Fruit fly (Drosophila melanogaster) whole organism, embryonic: ENCODE data around the gene Schip1.

Experiments
- Awh ChIP-seq: fragments of 200-800 bp; sonication (Bioruptor generic); IDR thresholded peaks from 2 replicates; pipeline ENCODE4, ENCODE4 v1.3.6; 2022; ENCODE audit warnings: missing biosample characterization, missing genetic modification characterization
- BEAF-32 ChIP-seq: fragments of 200-800 bp; sonication (Bioruptor generic); optimal IDR thresholded peaks from 3 replicates; lab custom pipeline; 2017; ENCODE audit warnings: missing biosample characterization, missing genetic modification characterization, mild to moderate bottlenecking, moderate library complexity, missing genetic modification reagents
- CG10321 ChIP-seq: fragments of 200-800 bp; sonication (Bioruptor generic); IDR thresholded peaks from 2 replicates; pipeline ENCODE4 v1.3.6; 2022; ENCODE audit warnings: missing biosample characterization, missing genetic modification characterization
- CG11398 ChIP-seq: fragments of 200-800 bp; sonication (Bioruptor generic); optimal IDR thresholded peaks from 2 replicates; lab custom pipeline; 2016; ENCODE audit warnings: missing biosample characterization, missing genetic modification characterization
- CG13624 ChIP-seq: fragments of 200-800 bp; sonication (Bioruptor generic); optimal IDR thresholded peaks from 2 replicates; lab custom pipeline; 2016; ENCODE audit warnings: missing biosample characterization, missing genetic modification characterization
- CG14050 ChIP-seq: fragments of 200-800 bp; sonication (Bioruptor generic); IDR thresholded peaks from 3 replicates; pipeline ENCODE4 v1.3.6; 2022; ENCODE audit warnings: missing biosample characterization, missing genetic modification characterization
- CG18764 ChIP-seq: fragments of 200-800 bp; sonication (Bioruptor generic); optimal IDR thresholded peaks from 3 replicates; lab custom pipeline; 2016; ENCODE audit warnings: missing biosample characterization, missing genetic modification characterization
- CG2116 ChIP-seq: fragments of 200-800 bp; sonication (Bioruptor generic); optimal IDR thresholded peaks from 3 replicates; lab custom pipeline; 2018; ENCODE audit warnings: missing biosample characterization, mild to moderate bottlenecking, missing genetic modification characterization
- CG2120 ChIP-seq: fragments of 200-800 bp; sonication (Bioruptor generic); optimal IDR thresholded peaks from 3 replicates; lab custom pipeline; 2016; ENCODE audit warnings: missing biosample characterization, missing genetic modification characterization
- CG31224 ChIP-seq: fragments of 200-800 bp; sonication (Bioruptor generic); IDR thresholded peaks from 2 replicates; pipeline ENCODE4 v1.3.6; 2022; ENCODE audit warnings: missing biosample characterization, missing genetic modification characterization
- CG3281 ChIP-seq: fragments of 200-800 bp; sonication (Bioruptor generic); optimal IDR thresholded peaks from 3 replicates; lab custom pipeline; 2017; ENCODE audit warnings: missing biosample characterization, mild to moderate bottlenecking, missing genetic modification characterization
- CG4360 ChIP-seq: fragments of 200-800 bp; sonication (Bioruptor generic); IDR thresholded peaks from 2 replicates; pipeline ENCODE4 v1.3.6; 2022; ENCODE audit warnings: missing biosample characterization, missing genetic modification characterization
- CG4854 ChIP-seq: fragments of 200-800 bp; sonication (Bioruptor generic); optimal IDR thresholded peaks from 2 replicates; lab custom pipeline; 2016; ENCODE audit warnings: missing biosample characterization, missing genetic modification characterization, inconsistent platforms
- CG7928 ChIP-seq: fragments of 200-800 bp; sonication (Bioruptor generic); optimal IDR thresholded peaks from 2 replicates; lab custom pipeline; 2017; ENCODE audit warnings: missing biosample characterization, mild to moderate bottlenecking, missing genetic modification characterization
- CG9609 ChIP-seq: fragments of 200-800 bp; sonication (Bioruptor generic); optimal IDR thresholded peaks from 3 replicates; lab custom pipeline; 2016; ENCODE audit warnings: missing biosample characterization, missing genetic modification characterization
- Doc3 ChIP-seq: fragments of 200-800 bp; sonication (Bioruptor generic); IDR thresholded peaks from 3 replicates; pipeline ENCODE4 v1.3.6; 2022; ENCODE audit warnings: missing biosample characterization, missing genetic modification characterization; ENCODE audit not compliant: partially characterized antibody
- H2.0 ChIP-seq: fragments of 200-800 bp; sonication (Bioruptor generic); IDR thresholded peaks from 2 replicates; pipeline ENCODE4 v1.3.6; 2022; ENCODE audit warnings: missing biosample characterization, missing genetic modification characterization
- HHEX ChIP-seq: fragments of 200-800 bp; sonication (Bioruptor generic); optimal IDR thresholded peaks from 3 replicates; lab custom pipeline; 2017; ENCODE audit warnings: missing biosample characterization, mild to moderate bottlenecking, missing genetic modification characterization, missing genetic modification reagents
- Hand ChIP-seq: fragments of 200-800 bp; sonication (Bioruptor generic); optimal IDR thresholded peaks from 2 replicates; lab custom pipeline; 2017; ENCODE audit warnings: mild to moderate bottlenecking, missing biosample characterization, missing genetic modification reagents, missing genetic modification characterization
- Lpt ChIP-seq: fragments of >200 bp; optimal IDR thresholded peaks from 2 replicates; lab custom pipeline; 2018; ENCODE audit warnings: missing biosample characterization, missing genetic modification characterization
- NK7.1 ChIP-seq: fragments of 200-800 bp; sonication (Bioruptor generic); optimal IDR thresholded peaks from 3 replicates; lab custom pipeline; 2016; ENCODE audit warnings: missing biosample characterization, missing genetic modification characterization
- Neu2 ChIP-seq: fragments of 200-800 bp; sonication (Bioruptor generic); optimal IDR thresholded peaks from 3 replicates; lab custom pipeline; 2016; ENCODE audit warnings: missing biosample characterization, missing genetic modification characterization, borderline replicate concordance
- Pdp1 ChIP-seq, 2 experiments: fragments of 200-800 bp; sonication (Bioruptor generic); optimal IDR thresholded peaks; 3 replicates each; lab custom pipeline; 2016; ENCODE audit warnings: missing biosample characterization in 2 of 2, missing genetic modification characterization in 2 of 2, mild to moderate bottlenecking in 1 of 2, moderate library complexity in 1 of 2
- Scr ChIP-seq: fragments of 200-800 bp; sonication (Bioruptor generic); IDR thresholded peaks from 2 replicates; pipeline ENCODE4 v1.3.6; 2022; ENCODE audit warnings: missing biosample characterization, missing genetic modification characterization; ENCODE audit not compliant: partially characterized antibody
- Side ChIP-seq: fragments of 200-800 bp; sonication (Bioruptor generic); optimal IDR thresholded peaks from 2 replicates; lab custom pipeline; 2016; ENCODE audit warnings: missing biosample characterization, missing genetic modification characterization
- Sin3A ChIP-seq: fragments of >200 bp; optimal IDR thresholded peaks from 2 replicates; lab custom pipeline; 2018
- Spps ChIP-seq: fragments of 200-800 bp; sonication (Bioruptor generic); optimal IDR thresholded peaks from 2 replicates; lab custom pipeline; 2018; ENCODE audit warnings: missing biosample characterization, mild to moderate bottlenecking, missing genetic modification characterization
- Stat92E ChIP-seq, 3 experiments: fragments of >200 bp in 2 of 3; fragments of 200-800 bp in 1 of 3; sonication (Bioruptor generic) in 1 of 3; optimal IDR thresholded peaks; 2 replicates each; lab custom pipeline; 2017 to 2019; ENCODE audit warnings: missing biosample characterization in 3 of 3, missing genetic modification characterization in 3 of 3, mild to moderate bottlenecking in 1 of 3, moderate library complexity in 1 of 3
- Tbp ChIP-seq: fragments of >200 bp; optimal IDR thresholded peaks from 2 replicates; lab custom pipeline; 2018; ENCODE audit warnings: missing biosample characterization, missing genetic modification characterization
- Vsx1 ChIP-seq: fragments of 200-800 bp; sonication (Bioruptor generic); optimal IDR thresholded peaks from 2 replicates; lab custom pipeline; 2017; ENCODE audit warnings: missing biosample characterization, mild to moderate bottlenecking, missing genetic modification characterization, missing genetic modification reagents
- Xbp1 ChIP-seq: fragments of 200-800 bp; sonication (Bioruptor generic); optimal IDR thresholded peaks from 3 replicates; lab custom pipeline; 2016; ENCODE audit warnings: missing biosample characterization, mild to moderate bottlenecking, missing genetic modification characterization
- YL-1 ChIP-seq: fragments of 200-800 bp; sonication (Bioruptor generic); optimal IDR thresholded peaks from 3 replicates; lab custom pipeline; 2017; ENCODE audit warnings: missing biosample characterization, mild to moderate bottlenecking, missing genetic modification characterization
- btn ChIP-seq: fragments of 200-800 bp; sonication (Bioruptor generic); optimal IDR thresholded peaks from 2 replicates; lab custom pipeline; 2016; ENCODE audit warnings: missing biosample characterization, missing genetic modification characterization
- chm ChIP-seq: fragments of 200-800 bp; sonication (Bioruptor generic); IDR thresholded peaks from 2 replicates; pipeline ENCODE4 v1.3.6; 2022; ENCODE audit warnings: missing biosample characterization, missing genetic modification characterization
- chn ChIP-seq: fragments of 200-800 bp; sonication (Bioruptor generic); optimal IDR thresholded peaks from 2 replicates; lab custom pipeline; 2016; ENCODE audit warnings: missing biosample characterization, missing genetic modification characterization
- ci ChIP-seq: fragments of 200-800 bp; sonication (Bioruptor generic); IDR thresholded peaks from 3 replicates; pipeline ENCODE4 v1.3.6; 2022; ENCODE audit warnings: missing biosample characterization, missing genetic modification characterization
- dpn ChIP-seq, 2 experiments: fragments of 200-800 bp; sonication (Bioruptor generic); optimal IDR thresholded peaks; 3 replicates each; lab custom pipeline; 2016; ENCODE audit warnings: missing biosample characterization in 2 of 2, missing genetic modification characterization in 2 of 2
- fd64A ChIP-seq: fragments of 200-800 bp; sonication (Bioruptor generic); optimal IDR thresholded peaks from 3 replicates; lab custom pipeline; 2018; ENCODE audit warnings: missing biosample characterization, mild to moderate bottlenecking, missing genetic modification characterization
- h ChIP-seq: fragments of >200 bp; optimal IDR thresholded peaks from 2 replicates; lab custom pipeline; 2017
- kah ChIP-seq: fragments of 200-800 bp; sonication (Bioruptor generic); optimal IDR thresholded peaks from 2 replicates; lab custom pipeline; 2018; ENCODE audit warnings: missing biosample characterization, mild to moderate bottlenecking, missing genetic modification characterization
- ken ChIP-seq: fragments of 200-800 bp; sonication (Bioruptor generic); IDR thresholded peaks from 3 replicates; pipeline ENCODE4 v1.3.6; 2022; ENCODE audit warnings: missing biosample characterization, missing genetic modification characterization
- lola ChIP-seq, 3 experiments: fragments of >200 bp in 2 of 3; fragments of 200-800 bp in 1 of 3; sonication (Bioruptor generic) in 1 of 3; optimal IDR thresholded peaks; 2 replicates each; lab custom pipeline; 2017 to 2019; ENCODE audit warnings: missing biosample characterization in 3 of 3, missing genetic modification characterization in 3 of 3, mild to moderate bottlenecking in 1 of 3, moderate library complexity in 1 of 3
- schlank ChIP-seq: fragments of 200-800 bp; sonication (Bioruptor generic); optimal IDR thresholded peaks from 2 replicates; lab custom pipeline; 2018; ENCODE audit warnings: missing biosample characterization, mild to moderate bottlenecking, missing genetic modification characterization
- sd ChIP-seq: fragments of 200-800 bp; sonication (Bioruptor generic); optimal IDR thresholded peaks from 3 replicates; lab custom pipeline; 2018; ENCODE audit warnings: missing biosample characterization, mild to moderate bottlenecking, missing genetic modification characterization, moderate library complexity
- sens ChIP-seq: fragments of 200-800 bp; sonication (Bioruptor generic); peaks from one replicate; lab custom pipeline; 2016; ENCODE audit warnings: missing biosample characterization, missing genetic modification characterization
- seq ChIP-seq: fragments of 200-800 bp; sonication (Bioruptor generic); IDR thresholded peaks from 2 replicates; pipeline ENCODE4 v1.3.6; 2022; ENCODE audit warnings: missing biosample characterization, missing genetic modification characterization
- sr ChIP-seq: fragments of 200-800 bp; sonication (Bioruptor generic); IDR thresholded peaks from 3 replicates; pipeline ENCODE4 v1.3.6; 2022; ENCODE audit warnings: missing biosample characterization, missing genetic modification characterization
- zen ChIP-seq: fragments of 200-800 bp; sonication (Bioruptor generic); optimal IDR thresholded peaks from 3 replicates; lab custom pipeline; 2018; ENCODE audit warnings: missing biosample characterization, mild to moderate bottlenecking, missing genetic modification characterization, moderate library complexity
- zf30C ChIP-seq: fragments of 200-800 bp; sonication (Bioruptor generic); optimal IDR thresholded peaks from 3 replicates; lab custom pipeline; 2018; ENCODE audit warnings: missing biosample characterization, mild to moderate bottlenecking, missing genetic modification characterization

The Schip1 gene

dm6 chr2L:10306518-10307260 is 24.2 kb downstream of the Schip1 start, which contains the start of the genes CG5390 and CG4968 (continued):
- no peak for TF ChIP-seq Lpt (GFP tag; lab: Kevin White, UChicago)
- peak; percentile 99 for TF ChIP-seq CG2116 (GFP tag; lab: Kevin White, UChicago)
- peak; percentile 44 for TF ChIP-seq Spps
- TF ChIP-seq CG10321, result 0 out of 2 replicates have a peak, but pooled peaks have one; percentile 27
- TF ChIP-seq sens (GFP tag; lab: Kevin White, UChicago), result peak; percentile 81
- no peak for TF ChIP-seq h (lab: Kevin White, UChicago)
- no peak for TF ChIP-seq CG11398 (GFP tag; lab: Kevin White, UChicago)
- TF ChIP-seq schlank (tag; lab: Kevin White, UChicago), result peak; percentile 18
- peak; percentile 85 for TF ChIP-seq YL-1 (GFP tag; lab: Kevin White, UChicago)
- TF ChIP-seq zf30C (GFP tag; lab: Kevin White, UChicago), result peak; percentile 74
- no peak for TF ChIP-seq btn (GFP tag; lab: Kevin White, UChicago)
- no peak for TF ChIP-seq Doc3 (GFP tag; lab: Robert Waterston, UW)
- peak; percentile 43 for TF ChIP-seq CG13624 (GFP tag; lab: Kevin White, UChicago)
- no peak for TF ChIP-seq Tbp
- peak; percentile 45 for TF ChIP-seq CG7928 (GFP tag; lab: Kevin White, UChicago)
- TF ChIP-seq Xbp1 (GFP tag; lab: Kevin White, UChicago), result peak; percentile 67
- TF ChIP-seq zen, result peak; percentile 33
- peak; percentile 57 for TF ChIP-seq Vsx1 (GFP tag; lab: Kevin White, UChicago)
- peak; percentile 35; the same call in 1 of the 2 replicates for TF ChIP-seq Scr
- no peak for TF ChIP-seq kah (GFP tag; lab: Kevin White, UChicago)
- peak; percentile 24 for TF ChIP-seq Side (GFP tag; lab: Kevin White, UChicago)
- TF ChIP-seq ci (GFP tag; lab: Robert Waterston, UW), result peak; percentile 81; the same call in 2 of the 3 replicates
- TF ChIP-seq sd (tag; lab: Kevin White, UChicago), result peak; percentile 71
- 0 out of 2 replicates have a peak, but pooled peaks have one; percentile 34 for TF ChIP-seq seq (GFP tag; lab: Robert Waterston, UW)
- no peak for TF ChIP-seq CG4854 (GFP tag; lab: Kevin White, UChicago)
- 0 out of 3 replicates have a peak, but pooled peaks have one; percentile 54 for TF ChIP-seq ken
- TF ChIP-seq CG2120 (GFP tag; lab: Kevin White, UChicago), result peak; percentile 75
- no peak for TF ChIP-seq Sin3A
- TF ChIP-seq Awh (GFP tag; lab: Robert Waterston, UW), result peak; percentile 11; the same call in 1 of the 2 replicates
- TF ChIP-seq sr (GFP tag; lab: Robert Waterston, UW), result no peak
- no peak for TF ChIP-seq CG18764 (GFP tag; lab: Kevin White, UChicago)
- TF ChIP-seq NK7.1 (GFP tag; lab: Kevin White, UChicago), result no peak
- TF ChIP-seq chm, result no peak; the same call in 1 of the 2 replicates
- TF ChIP-seq Pdp1 (GFP tag; optimal IDR thresholded peaks at IDR 0.05; lab: Kevin White, UChicago), result peak in 1 of 2 experiments; percentile 42
- peak; percentile 77 for TF ChIP-seq CG3281
- peak; percentile 54 for TF ChIP-seq Hand (GFP tag; lab: Kevin White, UChicago)
- no peak for TF ChIP-seq fd64A (GFP tag; lab: Kevin White, UChicago)
- peak; percentile 1 for TF ChIP-seq chn (GFP tag; lab: Kevin White, UChicago)
- peak; percentile 65 for TF ChIP-seq HHEX (GFP tag; lab: Kevin White, UChicago)
- no peak for TF ChIP-seq Neu2
- peak; percentile 44 to 69 for TF ChIP-seq dpn (GFP tag; optimal IDR thresholded peaks at IDR 0.05; lab: Kevin White, UChicago)
- peak; percentile 45; the same call in 1 of the 2 replicates for TF ChIP-seq CG31224 (GFP tag; lab: Robert Waterston, UW)
- TF ChIP-seq CG14050 (GFP tag; lab: Robert Waterston, UW), result peak; percentile 30; the same call in 1 of the 3 replicates
- peak; percentile 60 for TF ChIP-seq BEAF-32 (GFP tag; lab: Kevin White, UChicago)
- TF ChIP-seq H2.0 (GFP tag; lab: Robert Waterston, UW), result peak; percentile 64
- no peak for TF ChIP-seq CG9609 (GFP tag; lab: Kevin White, UChicago)
- TF ChIP-seq Stat92E (GFP tag; optimal IDR thresholded peaks at IDR 0.05; lab: Kevin White, UChicago), result no peak
- TF ChIP-seq CG4360 (GFP tag; lab: Robert Waterston, UW), result no peak
- TF ChIP-seq lola (GFP tag; optimal IDR thresholded peaks at IDR 0.05; lab: Kevin White, UChicago), result peak in 1 of 3 experiments; percentile 36
